Worm (Caenorhabditis elegans): ENCODE measurements around the gene F08F1.9.

F08F1.9 gene

DNA sequence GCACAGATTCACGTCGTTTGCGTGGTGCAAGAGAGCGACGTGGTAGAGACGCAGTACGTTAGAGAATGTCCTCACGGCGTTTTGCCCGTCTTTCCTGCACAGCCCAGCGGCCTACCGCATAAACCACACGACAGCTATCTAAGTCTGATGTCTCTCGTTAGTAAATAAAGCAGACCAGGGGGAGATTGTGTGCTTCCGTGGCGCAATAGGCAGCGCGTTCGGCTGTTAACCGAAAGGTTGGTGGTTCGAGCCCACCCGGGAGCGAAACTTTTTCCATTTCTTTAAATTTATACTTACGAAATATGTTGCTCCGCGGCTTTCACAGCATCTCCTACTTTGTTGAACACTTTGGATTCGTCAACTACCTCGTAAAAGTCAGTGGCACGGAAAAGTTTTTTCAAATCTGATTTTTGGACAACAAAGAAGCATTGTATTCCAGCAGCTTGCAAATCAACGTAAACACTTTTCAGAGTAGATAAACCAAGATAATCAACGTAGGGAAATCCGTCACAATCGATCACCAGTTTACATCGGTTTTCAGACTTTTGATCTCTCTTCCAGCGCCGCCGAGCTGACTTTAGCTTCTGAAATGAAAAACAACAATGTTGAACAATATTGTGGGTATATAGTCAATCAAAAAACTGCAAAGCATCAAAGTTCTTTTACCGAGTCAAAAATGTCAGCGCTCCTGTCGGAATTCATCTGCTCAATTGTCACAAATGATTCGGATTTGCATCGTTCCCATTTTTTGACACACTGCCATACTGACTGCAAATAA, 6.2 kb downstream of the F08F1.9 start (continued):
- peak; percentile 91 for TF ChIP-seq tbx-2 (tag; optimal IDR thresholded peaks at IDR 0.05)
- no peak for TF ChIP-seq nhr-12 (tag; optimal IDR thresholded peaks at IDR 0.05)
- no peak for TF ChIP-seq daf-12 (tag; optimal IDR thresholded peaks at IDR 0.05)
- no peak for TF ChIP-seq ZK546.5 (tag; optimal IDR thresholded peaks at IDR 0.05)
- peak; percentile 64 for TF ChIP-seq mdl-1 (tag; optimal IDR thresholded peaks at IDR 0.05)
- TF ChIP-seq egl-27 (tag; optimal IDR thresholded peaks at IDR 0.05): peak; percentile 61
- peak; percentile 83 for TF ChIP-seq jun-1 (tag; optimal IDR thresholded peaks at IDR 0.05)
- peak; percentile 79 for TF ChIP-seq ceh-82 (tag; optimal IDR thresholded peaks at IDR 0.05)
- peak; percentile 83 for TF ChIP-seq nhr-43 (tag; optimal IDR thresholded peaks at IDR 0.05; ENCODE audit: poor library complexity, severe bottlenecking)
- no peak for TF ChIP-seq snpc-4 (tag; optimal IDR thresholded peaks at IDR 0.05)
- no peak for TF ChIP-seq aly-2 (tag; optimal IDR thresholded peaks at IDR 0.05)
- TF ChIP-seq nhr-77 (tag; optimal IDR thresholded peaks at IDR 0.05): peak; percentile 79

DNA sequence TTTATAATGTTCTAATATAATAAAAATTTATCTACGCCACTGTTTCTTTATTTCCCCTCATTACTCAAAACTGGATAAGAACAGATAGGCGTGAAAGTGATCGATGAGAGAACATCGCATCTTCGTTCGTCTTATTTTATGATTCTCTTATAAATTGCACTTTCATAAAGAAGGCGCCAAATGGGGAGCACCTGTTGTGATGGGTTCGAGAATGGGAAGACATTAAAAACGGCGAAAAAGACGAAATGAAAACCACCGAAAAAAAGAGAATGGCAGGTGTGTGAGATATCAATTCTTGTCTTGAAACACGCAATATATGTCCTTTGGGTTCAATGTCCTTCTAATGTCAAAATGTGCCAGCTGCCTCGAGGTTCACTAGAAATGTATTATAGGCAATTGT, 16.4 kb downstream of the F08F1.9 start:
- no peak for TF ChIP-seq lin-15B (tag; optimal IDR thresholded peaks at IDR 0.05)
- no peak for TF ChIP-seq egl-27 (tag; optimal IDR thresholded peaks at IDR 0.05)
- TF ChIP-seq nhr-43 (tag; optimal IDR thresholded peaks at IDR 0.05; ENCODE audit: poor library complexity, severe bottlenecking): no peak

DNA sequence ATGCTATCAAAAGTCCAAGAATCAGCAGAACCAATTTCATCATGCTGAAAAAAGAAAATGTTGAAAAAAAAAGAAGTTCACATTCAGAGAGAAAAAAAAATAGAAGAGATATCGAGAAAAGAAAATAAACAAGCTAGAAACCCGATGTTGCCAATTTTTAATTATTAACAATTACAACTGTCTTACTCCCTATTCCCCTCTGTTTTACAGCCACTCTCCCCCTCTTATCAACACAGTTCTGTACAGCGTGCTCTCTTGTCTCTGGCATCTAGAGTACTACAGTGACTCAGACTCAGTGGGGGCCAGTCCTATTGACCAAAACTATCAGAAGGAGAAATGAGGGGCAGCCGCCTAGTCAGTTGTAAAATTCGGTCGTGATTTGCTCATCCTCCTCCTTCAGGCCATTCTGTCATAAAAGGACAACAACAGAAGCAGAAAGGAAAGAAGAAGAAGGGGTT, 18.1 kb downstream of the F08F1.9 start, which contains the start of gene wrk-1:
Gene wrk-1, minus strand, starts transcription at position 51 of the 458 bp plus-strand sequence.
- TF ChIP-seq elt-2 (tag; optimal IDR thresholded peaks at IDR 0.05) (peak; percentile 17), pqm-1 (tag; optimal IDR thresholded peaks at IDR 0.05) (peak; percentile 54), elt-3 (tag; optimal IDR thresholded peaks at IDR 0.05) (no peak), ztf-11 (tag; optimal IDR thresholded peaks at IDR 0.05) (no peak), daf-12 (tag; optimal IDR thresholded peaks at IDR 0.05) (no peak)

DNA sequence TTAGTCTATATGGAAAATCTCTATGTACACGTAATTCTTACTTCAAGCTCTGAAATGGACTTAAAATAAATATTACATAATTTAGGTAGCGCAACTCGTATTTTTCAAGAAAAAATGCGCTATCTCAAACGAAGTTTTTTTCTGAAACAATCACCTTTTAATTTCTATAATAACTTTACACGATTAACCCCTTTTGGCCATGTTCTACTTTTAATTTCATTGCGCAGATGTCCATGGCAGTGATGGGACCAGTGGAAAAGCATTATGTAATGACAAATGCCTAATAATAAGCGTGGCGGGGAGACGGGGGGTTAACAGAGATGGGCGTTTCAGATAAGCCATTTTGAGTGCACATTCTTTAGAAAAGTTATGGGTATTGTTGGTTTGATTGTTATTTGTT, 19.1 kb downstream of the F08F1.9 start:
- TF ChIP-seq nhr-12 (tag; optimal IDR thresholded peaks at IDR 0.05) (no peak), pha-4 (tag; optimal IDR thresholded peaks at IDR 0.05) (no peak), elt-3 (tag; optimal IDR thresholded peaks at IDR 0.05) (no peak), ztf-4 (tag; optimal IDR thresholded peaks at IDR 0.05) (no peak), nhr-43 (tag; optimal IDR thresholded peaks at IDR 0.05; ENCODE audit: poor library complexity, severe bottlenecking) (no peak), ztf-11 (tag; optimal IDR thresholded peaks at IDR 0.05) (no peak)

DNA sequence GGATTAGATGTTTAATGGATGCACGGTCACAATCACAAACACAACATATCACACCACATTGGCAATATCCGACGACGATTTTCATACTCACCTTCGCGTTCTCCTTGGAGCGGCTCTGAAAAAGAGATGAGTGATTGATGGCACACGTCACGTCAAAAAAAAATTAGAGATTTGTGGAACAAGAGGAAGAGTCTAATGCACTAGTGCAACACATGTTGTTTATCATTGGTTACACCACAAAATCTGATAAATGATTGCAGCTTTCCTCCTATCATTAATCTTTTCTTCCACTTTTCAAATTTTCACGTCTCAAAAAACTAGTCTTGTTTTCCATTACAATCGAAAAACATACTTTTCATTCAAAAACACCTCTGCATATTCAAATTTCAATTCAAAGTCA, 20.1 kb downstream of the F08F1.9 start:
- TF ChIP-seq hmg-11 (tag; optimal IDR thresholded peaks at IDR 0.05): no peak
- TF ChIP-seq daf-12 (tag; optimal IDR thresholded peaks at IDR 0.05): no peak
- TF ChIP-seq nhr-67 (tag; optimal IDR thresholded peaks at IDR 0.05): no peak
- TF ChIP-seq jun-1 (tag; optimal IDR thresholded peaks at IDR 0.05): no peak
- TF ChIP-seq lin-39 (tag; optimal IDR thresholded peaks at IDR 0.05): peak; percentile 81
- TF ChIP-seq fos-1 (tag; optimal IDR thresholded peaks at IDR 0.05): no peak
- no peak for TF ChIP-seq ceh-16 (tag; optimal IDR thresholded peaks at IDR 0.05)

DNA sequence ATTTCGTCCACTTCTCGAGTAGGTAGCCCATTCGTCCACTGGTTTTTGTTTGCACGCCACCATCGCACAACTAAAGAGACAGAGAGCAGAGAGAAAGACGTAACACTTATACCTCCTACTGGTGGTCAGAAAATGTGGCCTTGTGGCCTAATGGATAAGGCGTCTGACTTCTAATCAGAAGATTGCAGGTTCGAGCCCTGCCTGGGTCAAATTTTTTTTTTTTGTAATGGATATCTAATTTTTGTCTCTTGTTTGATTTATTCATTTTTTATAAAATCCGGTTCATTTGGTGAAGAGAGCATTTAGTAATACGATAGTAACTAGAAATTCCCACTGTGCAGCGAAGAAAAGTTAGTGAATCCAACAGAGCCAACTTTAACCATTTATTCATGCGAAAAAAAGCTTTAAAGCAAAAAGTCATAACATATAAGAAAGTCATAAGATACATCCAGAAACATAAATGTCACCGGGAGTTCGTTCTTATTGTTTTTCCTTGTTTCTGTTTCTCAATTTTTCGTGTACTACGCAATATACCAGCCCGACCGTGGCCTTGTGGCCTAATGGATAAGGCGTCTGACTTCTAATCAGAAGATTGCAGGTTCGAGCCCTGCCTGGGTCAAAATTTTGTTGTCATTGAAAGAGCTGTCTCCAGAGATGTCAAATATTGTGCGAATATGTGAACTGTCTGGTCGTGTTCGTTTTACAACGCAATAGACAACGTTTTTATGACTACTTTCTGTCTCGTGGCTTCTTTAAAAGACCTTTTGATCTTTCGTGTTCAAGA, 24.4 kb downstream of the F08F1.9 start:
- no peak for TF ChIP-seq fkh-10 (GFP tag; optimal IDR thresholded peaks at IDR 0.05)
- TF ChIP-seq lin-15B (tag; optimal IDR thresholded peaks at IDR 0.05): no peak
- TF ChIP-seq elt-2 (tag; optimal IDR thresholded peaks at IDR 0.05): peak; percentile 16
- TF ChIP-seq skn-1 (tag; optimal IDR thresholded peaks at IDR 0.05): no peak
- TF ChIP-seq ceh-16 (tag; optimal IDR thresholded peaks at IDR 0.05): no peak
- no peak for TF ChIP-seq aly-2 (tag; optimal IDR thresholded peaks at IDR 0.05)
- TF ChIP-seq unc-39 (tag; optimal IDR thresholded peaks at IDR 0.05): no peak
- peak; percentile 12 for TF ChIP-seq jun-1 (tag; optimal IDR thresholded peaks at IDR 0.05)
- TF ChIP-seq hmg-11 (tag; optimal IDR thresholded peaks at IDR 0.05): peak; percentile 71
- TF ChIP-seq pqm-1 (tag; optimal IDR thresholded peaks at IDR 0.05): peak; percentile 46
- no peak for TF ChIP-seq ceh-82 (tag; optimal IDR thresholded peaks at IDR 0.05)
- TF ChIP-seq nhr-23 (tag; optimal IDR thresholded peaks at IDR 0.05): no peak
- TF ChIP-seq ztf-11 (tag; optimal IDR thresholded peaks at IDR 0.05): no peak
- TF ChIP-seq lin-39 (tag; optimal IDR thresholded peaks at IDR 0.05): peak; percentile 75
- TF ChIP-seq eor-1 (tag; optimal IDR thresholded peaks at IDR 0.05): no peak
- TF ChIP-seq unc-62 (GFP tag; optimal IDR thresholded peaks at IDR 0.05): no peak
- TF ChIP-seq nhr-43 (tag; optimal IDR thresholded peaks at IDR 0.05; ENCODE audit: poor library complexity, severe bottlenecking): no peak
- peak; percentile 60 for TF ChIP-seq pha-4 (tag; optimal IDR thresholded peaks at IDR 0.05)
- no peak for TF ChIP-seq elt-1 (tag; optimal IDR thresholded peaks at IDR 0.05)
- no peak for TF ChIP-seq nhr-76 (tag; optimal IDR thresholded peaks at IDR 0.05)
- no peak for TF ChIP-seq daf-12 (tag; optimal IDR thresholded peaks at IDR 0.05)
- no peak for TF ChIP-seq sea-2 (GFP tag; optimal IDR thresholded peaks at IDR 0.05)
- TF ChIP-seq nhr-237 (tag; optimal IDR thresholded peaks at IDR 0.05): no peak
- no peak for TF ChIP-seq ZK546.5 (tag; optimal IDR thresholded peaks at IDR 0.05)
- TF ChIP-seq fkh-2 (tag; optimal IDR thresholded peaks at IDR 0.05): no peak
- no peak for TF ChIP-seq elt-3 (tag; optimal IDR thresholded peaks at IDR 0.05)
- TF ChIP-seq ceh-28 (tag; optimal IDR thresholded peaks at IDR 0.05): no peak
- TF ChIP-seq fos-1 (tag; optimal IDR thresholded peaks at IDR 0.05): no peak
- TF ChIP-seq tbx-2 (tag; optimal IDR thresholded peaks at IDR 0.05): peak; percentile 8
- TF ChIP-seq ama-1 (optimal IDR thresholded peaks at IDR 0.05): no peak
